Fruit fly (Drosophila melanogaster): ENCODE data around the gene Ccp84Ae.

The Ccp84Ae gene

dm6 chr3R:6665117-6665654 lies 26.4 kb downstream of the Ccp84Ae start (continued):
- TF ChIP-seq CG3847 (GFP tag; IDR thresholded peaks at IDR 0.05): no peak
- peak; percentile 39 for TF ChIP-seq Vsx1 (GFP tag; optimal IDR thresholded peaks at IDR 0.05)
- TF ChIP-seq CG2202 (tag; optimal IDR thresholded peaks at IDR 0.05): peak; percentile 62
- no peak for TF ChIP-seq Sry-δ (GFP tag; optimal IDR thresholded peaks at IDR 0.05)
- TF ChIP-seq CG8388 (GFP tag; optimal IDR thresholded peaks at IDR 0.05): no peak
- TF ChIP-seq knrl (GFP tag; IDR thresholded peaks at IDR 0.05; ENCODE audit: partially characterized antibody): no peak
- TF ChIP-seq lov (optimal IDR thresholded peaks at IDR 0.05): no peak
- 0 out of 3 replicates have a peak, but pooled peaks have one; percentile 65 for TF ChIP-seq lov (GFP tag; IDR thresholded peaks at IDR 0.05)
- no peak for TF ChIP-seq usp (GFP tag; optimal IDR thresholded peaks at IDR 0.05)
- no peak for TF ChIP-seq sc (optimal IDR thresholded peaks at IDR 0.05)
- TF ChIP-seq sc (GFP tag; optimal IDR thresholded peaks at IDR 0.05): peak; percentile 3
- no peak for TF ChIP-seq CG11560 (tag; IDR thresholded peaks at IDR 0.05)
- TF ChIP-seq jigr1 (GFP tag; IDR thresholded peaks at IDR 0.05): no peak
- no peak for TF ChIP-seq CG3281 (GFP tag; optimal IDR thresholded peaks at IDR 0.05)
- TF ChIP-seq ase (GFP tag; IDR thresholded peaks at IDR 0.05): no peak
- no peak for TF ChIP-seq CG17912 (GFP tag; optimal IDR thresholded peaks at IDR 0.05)
- 0 out of 3 replicates have a peak, but pooled peaks have one; percentile 21 for TF ChIP-seq H15 (GFP tag; IDR thresholded peaks at IDR 0.05)
- TF ChIP-seq gsb (GFP tag; IDR thresholded peaks at IDR 0.05): no peak
- TF ChIP-seq CG6683 (GFP tag; optimal IDR thresholded peaks at IDR 0.05): no peak
- no peak for TF ChIP-seq ken (GFP tag; IDR thresholded peaks at IDR 0.05)
- no peak for TF ChIP-seq Scr (GFP tag; IDR thresholded peaks at IDR 0.05; ENCODE audit: partially characterized antibody)
- TF ChIP-seq ems (GFP tag; optimal IDR thresholded peaks at IDR 0.05): no peak
- TF ChIP-seq NFAT (GFP tag; IDR thresholded peaks at IDR 0.05): no peak
- TF ChIP-seq Gug (GFP tag; IDR thresholded peaks at IDR 0.05): no peak; the same call in 3 of the 4 replicates
- no peak for TF ChIP-seq CG34224 (GFP tag; IDR thresholded peaks at IDR 0.05; ENCODE audit: partially characterized antibody)
- TF ChIP-seq Abd-B (GFP tag; optimal IDR thresholded peaks at IDR 0.05): no peak
- no peak for TF ChIP-seq hbn (GFP tag; IDR thresholded peaks at IDR 0.05; ENCODE audit: partially characterized antibody)
- peak; percentile 37 for TF ChIP-seq CG12769 (tag; optimal IDR thresholded peaks at IDR 0.05)
- TF ChIP-seq Neu2 (GFP tag; optimal IDR thresholded peaks at IDR 0.05; ENCODE audit: borderline replicate concordance): no peak
- TF ChIP-seq sna (GFP tag; IDR thresholded peaks at IDR 0.05; ENCODE audit: partially characterized antibody): no peak
- TF ChIP-seq her (GFP tag; optimal IDR thresholded peaks at IDR 0.05): no peak
- no peak for TF ChIP-seq shn (GFP tag; optimal IDR thresholded peaks at IDR 0.05)
- TF ChIP-seq CG6175 (GFP tag; IDR thresholded peaks at IDR 0.05): 0 out of 3 replicates have a peak, but pooled peaks have one; percentile 51
- peak; percentile 39 for TF ChIP-seq CG4707 (GFP tag; optimal IDR thresholded peaks at IDR 0.05)
- no peak for TF ChIP-seq nau (GFP tag; optimal IDR thresholded peaks at IDR 0.05)
- no peak for TF ChIP-seq CG6791 (GFP tag; IDR thresholded peaks at IDR 0.05; ENCODE audit: partially characterized antibody)
- TF ChIP-seq CG14965 (GFP tag; optimal IDR thresholded peaks at IDR 0.05; ENCODE audit: borderline replicate concordance): no peak
- no peak for TF ChIP-seq Eip74EF (GFP tag; optimal IDR thresholded peaks at IDR 0.05)
- TF ChIP-seq vfl (GFP tag; optimal IDR thresholded peaks at IDR 0.05): no peak
- no peak for TF ChIP-seq klu (GFP tag; IDR thresholded peaks at IDR 0.05)
- TF ChIP-seq dmrt99B (tag; optimal IDR thresholded peaks at IDR 0.05): no peak
- no peak; the same call in 1 of the 2 replicates for TF ChIP-seq ap (GFP tag; IDR thresholded peaks at IDR 0.05)
- TF ChIP-seq CG16813 (GFP tag; IDR thresholded peaks at IDR 0.05; ENCODE audit: partially characterized antibody): no peak
- no peak for TF ChIP-seq CG2116 (GFP tag; optimal IDR thresholded peaks at IDR 0.05)
- TF ChIP-seq Nf-YA (GFP tag; IDR thresholded peaks at IDR 0.05): peak; percentile 55
- TF ChIP-seq Oli (tag; optimal IDR thresholded peaks at IDR 0.05): no peak
- no peak for TF ChIP-seq pum (GFP tag; optimal IDR thresholded peaks at IDR 0.05)
- peak; percentile 95 for TF ChIP-seq HLHmδ (GFP tag; optimal IDR thresholded peaks at IDR 0.05)
- peak; percentile 57 for TF ChIP-seq org-1 (GFP tag; optimal IDR thresholded peaks at IDR 0.05)
- TF ChIP-seq sr (GFP tag; IDR thresholded peaks at IDR 0.05): no peak
